Worm (Caenorhabditis elegans): ENCODE results near the gene ubxn-3.
A peak's percentile ranks its signal among the peaks of the same experiment; 100 is the strongest.

The ubxn-3 gene

ce11 chrII:219846-220503, 492 bp downstream of the ubxn-3 start:
- TF ChIP-seq unc-120 (tag; optimal IDR thresholded peaks at IDR 0.05; ENCODE audit: poor library complexity, severe bottlenecking), result no peak
- peak; percentile 21 for TF ChIP-seq ham-2 (GFP tag; optimal IDR thresholded peaks at IDR 0.05)

ce11 chrII:217308-217707, 3.2 kb downstream of the ubxn-3 start:
- TF ChIP-seq unc-120 (tag; optimal IDR thresholded peaks at IDR 0.05; ENCODE audit: poor library complexity, severe bottlenecking) (no peak), ceh-83 (GFP tag; optimal IDR thresholded peaks at IDR 0.05) (no peak), mep-1 (tag; optimal IDR thresholded peaks at IDR 0.05) (no peak), flh-1 (GFP tag; optimal IDR thresholded peaks at IDR 0.05) (no peak), lin-32 (GFP tag; optimal IDR thresholded peaks at IDR 0.05) (no peak), nhr-12 (tag; optimal IDR thresholded peaks at IDR 0.05) (no peak), mab-5 (tag; optimal IDR thresholded peaks at IDR 0.05) (no peak), nhr-2 (tag; optimal IDR thresholded peaks at IDR 0.05) (no peak), drap-1 (GFP tag; optimal IDR thresholded peaks at IDR 0.05) (no peak), M03D4.4 (tag; optimal IDR thresholded peaks at IDR 0.05) (no peak), ceh-43 (GFP tag; optimal IDR thresholded peaks at IDR 0.05) (no peak), zip-8 (tag; optimal IDR thresholded peaks at IDR 0.05) (no peak)

DNA sequence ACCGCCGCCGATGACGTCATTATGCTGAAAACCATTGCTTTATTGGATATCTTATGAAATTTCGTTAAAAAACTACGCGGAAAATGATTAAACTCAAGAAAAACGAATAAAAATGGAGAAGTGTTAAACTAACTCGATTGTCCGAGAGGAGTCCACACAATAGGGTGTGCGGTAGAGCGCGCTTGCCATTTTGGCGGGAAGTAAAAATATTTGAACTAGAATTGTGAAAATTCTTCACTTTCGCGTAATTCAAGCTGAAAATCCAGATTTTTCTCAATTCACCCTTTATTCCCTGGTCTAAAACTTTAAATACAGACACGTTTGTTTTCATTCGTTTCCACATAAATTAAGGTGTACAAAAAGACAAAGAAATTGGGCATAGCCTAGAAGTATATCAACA, 3.9 kb downstream of the ubxn-3 start, which contains the start of gene F48A11.4:
TSS of gene F48A11.4 (minus strand) at position 24 of the 400 bp plus-strand sequence.
- TF ChIP-seq lin-13 (tag; optimal IDR thresholded peaks at IDR 0.05), result peak; percentile 91
- peak; percentile 44 for TF ChIP-seq nhr-2 (tag; optimal IDR thresholded peaks at IDR 0.05)
- no peak for TF ChIP-seq unc-39 (tag; optimal IDR thresholded peaks at IDR 0.05)
- peak; percentile 46 for TF ChIP-seq M03D4.4 (tag; optimal IDR thresholded peaks at IDR 0.05)
- TF ChIP-seq ces-1 (GFP tag; optimal IDR thresholded peaks at IDR 0.05), result peak; percentile 68
- TF ChIP-seq unc-62 (GFP tag; optimal IDR thresholded peaks at IDR 0.05), result peak; percentile 32
- TF ChIP-seq ceh-83 (GFP tag; optimal IDR thresholded peaks at IDR 0.05), result peak; percentile 39
- peak; percentile 89 for TF ChIP-seq nhr-237 (tag; optimal IDR thresholded peaks at IDR 0.05)
- no peak for TF ChIP-seq elt-1 (tag; optimal IDR thresholded peaks at IDR 0.05; ENCODE audit: borderline replicate concordance, insufficient read depth)
- peak; percentile 29 for TF ChIP-seq mls-2 (tag; optimal IDR thresholded peaks at IDR 0.05)
- peak; percentile 63 for TF ChIP-seq ceh-39 (tag; optimal IDR thresholded peaks at IDR 0.05)
- TF ChIP-seq snpc-4 (tag; optimal IDR thresholded peaks at IDR 0.05), result no peak
- TF ChIP-seq mep-1 (tag; optimal IDR thresholded peaks at IDR 0.05), result peak; percentile 86
- TF ChIP-seq sem-2 (GFP tag; optimal IDR thresholded peaks at IDR 0.05), result no peak
- TF ChIP-seq ceh-43 (GFP tag; optimal IDR thresholded peaks at IDR 0.05), result no peak
- no peak for TF ChIP-seq flh-1 (GFP tag; optimal IDR thresholded peaks at IDR 0.05)
- no peak for TF ChIP-seq mab-5 (tag; optimal IDR thresholded peaks at IDR 0.05)
- peak; percentile 31 for TF ChIP-seq cnd-1 (tag; optimal IDR thresholded peaks at IDR 0.05)
- no peak for TF ChIP-seq blmp-1 (tag; optimal IDR thresholded peaks at IDR 0.05)
- TF ChIP-seq lin-32 (GFP tag; optimal IDR thresholded peaks at IDR 0.05), result no peak
- peak; percentile 1 for TF ChIP-seq unc-120 (tag; optimal IDR thresholded peaks at IDR 0.05; ENCODE audit: poor library complexity, severe bottlenecking)
- peak; percentile 79 for TF ChIP-seq sptf-1 (tag; optimal IDR thresholded peaks at IDR 0.05)
- TF ChIP-seq bed-3 (GFP tag; optimal IDR thresholded peaks at IDR 0.05), result no peak
- TF ChIP-seq zip-8 (tag; optimal IDR thresholded peaks at IDR 0.05), result peak; percentile 52
- no peak for TF ChIP-seq nhr-28 (tag; optimal IDR thresholded peaks at IDR 0.05)
- TF ChIP-seq ztf-11 (tag; optimal IDR thresholded peaks at IDR 0.05), result peak; percentile 21
- no peak for TF ChIP-seq elt-3 (tag; optimal IDR thresholded peaks at IDR 0.05)
- TF ChIP-seq nhr-76 (tag; optimal IDR thresholded peaks at IDR 0.05), result no peak
- no peak for TF ChIP-seq nhr-12 (tag; optimal IDR thresholded peaks at IDR 0.05)
- TF ChIP-seq ham-2 (GFP tag; optimal IDR thresholded peaks at IDR 0.05), result no peak
- TF ChIP-seq hlh-1 (tag; optimal IDR thresholded peaks at IDR 0.05), result no peak
- TF ChIP-seq drap-1 (GFP tag; optimal IDR thresholded peaks at IDR 0.05), result peak; percentile 46
- TF ChIP-seq tbx-8 (GFP tag; optimal IDR thresholded peaks at IDR 0.05), result peak; percentile 4
- TF ChIP-seq lsy-2 (tag; optimal IDR thresholded peaks at IDR 0.05), result peak; percentile 84
- TF ChIP-seq pha-4 (tag; optimal IDR thresholded peaks at IDR 0.05), result peak; percentile 92

ce11 chrII:208097-208496, 12.4 kb downstream of the ubxn-3 start:
- TF ChIP-seq ceh-83 (GFP tag; optimal IDR thresholded peaks at IDR 0.05), result no peak
- TF ChIP-seq mab-5 (tag; optimal IDR thresholded peaks at IDR 0.05), result no peak
- no peak for TF ChIP-seq unc-120 (tag; optimal IDR thresholded peaks at IDR 0.05; ENCODE audit: poor library complexity, severe bottlenecking)
- TF ChIP-seq hlh-1 (tag; optimal IDR thresholded peaks at IDR 0.05), result no peak
- no peak for TF ChIP-seq mls-2 (tag; optimal IDR thresholded peaks at IDR 0.05)
- no peak for TF ChIP-seq ham-2 (GFP tag; optimal IDR thresholded peaks at IDR 0.05)
- TF ChIP-seq ceh-39 (tag; optimal IDR thresholded peaks at IDR 0.05), result no peak
- TF ChIP-seq nhr-2 (tag; optimal IDR thresholded peaks at IDR 0.05), result no peak
- no peak for TF ChIP-seq lsy-2 (tag; optimal IDR thresholded peaks at IDR 0.05)
